Worm (Caenorhabditis elegans) whole organism, L4 larva: ENCODE data around the gene T26G10.3.

Experiments
- T20F7.1 ChIP-seq: fragments of 200-800 bp; sonication (Bioruptor generic); optimal IDR thresholded peaks from 2 replicates; lab custom pipeline; 2018; ENCODE audit warnings: mild to moderate bottlenecking, missing genetic modification characterization, missing compliant biosample characterization
- Y48G9A.11 ChIP-seq: fragments of 200-800 bp; sonication (Bioruptor generic); IDR thresholded peaks from 2 replicates; pipeline ENCODE4 v1.3.6; 2022; ENCODE audit warnings: missing genetic modification reagents, missing genetic modification characterization, missing compliant biosample characterization
- Y75B8A.6 ChIP-seq: fragments of 200-800 bp; sonication (Bioruptor generic); IDR thresholded peaks from 2 replicates; pipeline ENCODE4 v1.3.6; 2022; ENCODE audit warnings: missing genetic modification reagents, missing genetic modification characterization, missing compliant biosample characterization
- aha-1 ChIP-seq: fragments of 150-350 bp; peaks from one replicate; lab custom pipeline; 2014; ENCODE audit warnings: missing biosample characterization, missing genetic modification characterization
- ama-1 ChIP-seq: fragments of 150-350 bp; optimal IDR thresholded peaks from 2 replicates; lab custom pipeline; 2014; ENCODE audit warnings: inconsistent platforms, mixed read lengths
- ceh-28 ChIP-seq: fragments of 150-350 bp; optimal IDR thresholded peaks from 2 replicates; lab custom pipeline; 2014; ENCODE audit warnings: missing biosample characterization, missing genetic modification reagents, missing genetic modification characterization
- ceh-32 ChIP-seq: sonication (generic microtip); optimal IDR thresholded peaks from 2 replicates; lab custom pipeline; 2016; ENCODE audit warnings: mild to moderate bottlenecking, missing genetic modification characterization, missing compliant biosample characterization; ENCODE audit not compliant: poor library complexity
- ceh-82 ChIP-seq: sonication (generic microtip); optimal IDR thresholded peaks from 2 replicates; lab custom pipeline; 2017; ENCODE audit warnings: missing biosample characterization, missing genetic modification characterization
- ces-1 ChIP-seq: fragments of 150-350 bp; sonication (generic microtip); optimal IDR thresholded peaks from 4 replicates; lab custom pipeline; 2014; ENCODE audit warnings: missing biosample characterization, missing genetic modification reagents, missing genetic modification characterization
- ctbp-1 ChIP-seq: fragments of 200-800 bp; sonication (Bioruptor generic); IDR thresholded peaks from 2 replicates; pipeline ENCODE4 v1.3.6; 2022; ENCODE audit warnings: missing genetic modification reagents, missing genetic modification characterization, missing compliant biosample characterization
- daf-12 ChIP-seq: fragments of 150-350 bp; optimal IDR thresholded peaks from 2 replicates; lab custom pipeline; 2014; ENCODE audit warnings: missing biosample characterization, missing genetic modification reagents, missing genetic modification characterization
- daf-16 ChIP-seq, 3 experiments: sonication (generic microtip); optimal IDR thresholded peaks; 2 replicates each; lab custom pipeline; 2016 to 2017; ENCODE audit warnings: missing genetic modification characterization in 3 of 3, missing genetic modification reagents in 3 of 3, mild to moderate bottlenecking in 2 of 3, missing compliant biosample characterization in 2 of 3, missing biosample characterization in 1 of 3, moderate library complexity in 1 of 3
- dmd-6 ChIP-seq: fragments of 200-800 bp; sonication (Bioruptor generic); IDR thresholded peaks from 2 replicates; pipeline ENCODE4 v1.3.6; 2022; ENCODE audit warnings: missing genetic modification reagents, missing genetic modification characterization, missing compliant biosample characterization
- dmd-9 ChIP-seq: fragments of 200-800 bp; sonication (Bioruptor generic); IDR thresholded peaks from 2 replicates; pipeline ENCODE4 v1.3.6; 2022; ENCODE audit warnings: missing genetic modification reagents, missing genetic modification characterization, missing compliant biosample characterization
- dpl-1 ChIP-seq: fragments of 150-350 bp; optimal IDR thresholded peaks from 2 replicates; lab custom pipeline; 2014; ENCODE audit warnings: missing biosample characterization, missing genetic modification reagents, missing genetic modification characterization
- egl-43 ChIP-seq: fragments of 200-800 bp; sonication (Bioruptor generic); IDR thresholded peaks from 2 replicates; pipeline ENCODE4 v1.3.6; 2022; ENCODE audit warnings: missing genetic modification reagents, missing genetic modification characterization, missing compliant biosample characterization
- hif-1 ChIP-seq, 2 experiments: sonication (generic microtip); optimal IDR thresholded peaks; 2 replicates each; lab custom pipeline; 2016 to 2017; ENCODE audit warnings: missing compliant biosample characterization in 2 of 2, missing genetic modification characterization in 2 of 2, missing genetic modification reagents in 2 of 2, missing genotype in 2 of 2, mild to moderate bottlenecking in 1 of 2
- jun-1 ChIP-seq: fragments of 150-350 bp; optimal IDR thresholded peaks from 2 replicates; lab custom pipeline; 2014; ENCODE audit warnings: missing biosample characterization, missing genetic modification reagents, missing genetic modification characterization
- lin-1 ChIP-seq: fragments of 200-800 bp; sonication (Bioruptor generic); IDR thresholded peaks from 2 replicates; pipeline ENCODE4 v1.3.6; 2022; ENCODE audit warnings: missing genetic modification reagents, missing genetic modification characterization, missing compliant biosample characterization
- lin-15B ChIP-seq: fragments of 150-350 bp; sonication (generic microtip); optimal IDR thresholded peaks from 3 replicates; lab custom pipeline; 2014; ENCODE audit warnings: missing biosample characterization, missing genetic modification characterization
- lin-29 ChIP-seq: fragments of 200-800 bp; sonication (Bioruptor generic); IDR thresholded peaks from 2 replicates; pipeline ENCODE4 v1.3.6; 2022; ENCODE audit warnings: missing genetic modification reagents, missing genetic modification characterization, missing compliant biosample characterization
- lin-38 ChIP-seq: fragments of 200-800 bp; sonication (Bioruptor generic); IDR thresholded peaks from 2 replicates; pipeline ENCODE4 v1.3.6; 2022; ENCODE audit warnings: missing genetic modification reagents, missing genetic modification characterization, missing compliant biosample characterization
- lsy-2 ChIP-seq, 2 experiments: fragments of 150-350 bp in 1 of 2; sonication (generic microtip) in 1 of 2; optimal IDR thresholded peaks; 2 replicates each; lab custom pipeline; 2014 to 2017; ENCODE audit warnings: missing biosample characterization in 2 of 2, missing genetic modification characterization in 2 of 2
- mdt-29 ChIP-seq: fragments of 200-800 bp; sonication (Bioruptor generic); IDR thresholded peaks from 2 replicates; pipeline ENCODE4 v1.3.6; 2022; ENCODE audit warnings: missing genetic modification reagents, missing genetic modification characterization, missing compliant biosample characterization
- mep-1 ChIP-seq: fragments of 150-350 bp; sonication (generic microtip); optimal IDR thresholded peaks from 3 replicates; lab custom pipeline; 2014; ENCODE audit warnings: missing biosample characterization, missing genetic modification characterization
- mes-2 ChIP-seq: sonication (generic microtip); optimal IDR thresholded peaks from 2 replicates; lab custom pipeline; 2016; ENCODE audit warnings: missing genotype, mild to moderate bottlenecking, missing genetic modification characterization, missing compliant biosample characterization; ENCODE audit not compliant: poor library complexity, severe bottlenecking
- nhr-10 ChIP-seq: fragments of 150-350 bp; optimal IDR thresholded peaks from 2 replicates; lab custom pipeline; 2014; ENCODE audit warnings: missing biosample characterization, missing genetic modification characterization
- nhr-102 ChIP-seq: sonication (generic microtip); optimal IDR thresholded peaks from 2 replicates; lab custom pipeline; 2016; ENCODE audit warnings: mild to moderate bottlenecking, missing genetic modification characterization, moderate library complexity, missing compliant biosample characterization
- nhr-111 ChIP-seq: fragments of 200-800 bp; sonication (Bioruptor generic); optimal IDR thresholded peaks from 2 replicates; lab custom pipeline; 2018; ENCODE audit warnings: mild to moderate bottlenecking, missing genetic modification characterization, missing compliant biosample characterization
- nhr-237 ChIP-seq: sonication (generic microtip); optimal IDR thresholded peaks from 2 replicates; lab custom pipeline; 2017; ENCODE audit warnings: missing biosample characterization, missing genetic modification characterization
- nhr-25 ChIP-seq: sonication (generic microtip); optimal IDR thresholded peaks from 2 replicates; lab custom pipeline; 2017; ENCODE audit warnings: missing genetic modification characterization, mild to moderate bottlenecking, missing compliant biosample characterization, antibody characterized with exemption, moderate library complexity, borderline replicate concordance; ENCODE audit not compliant: insufficient read depth
- nhr-41 ChIP-seq: fragments of 200-800 bp; sonication (Bioruptor generic); IDR thresholded peaks from 2 replicates; pipeline ENCODE4 v1.3.6; 2022; ENCODE audit warnings: missing genetic modification reagents, missing genetic modification characterization, missing compliant biosample characterization
- nhr-42 ChIP-seq: fragments of 200-800 bp; sonication (Bioruptor generic); IDR thresholded peaks from 2 replicates; pipeline ENCODE4 v1.3.6; 2022; ENCODE audit warnings: missing genetic modification characterization, missing compliant biosample characterization
- nhr-76 ChIP-seq: fragments of 150-350 bp; optimal IDR thresholded peaks from 2 replicates; lab custom pipeline; 2014; ENCODE audit warnings: missing biosample characterization, missing genetic modification characterization
- pha-4 ChIP-seq, 2 experiments: fragments of 150-350 bp in 1 of 2; fragments of 200-800 bp in 1 of 2; sonication (Bioruptor generic) in 1 of 2; IDR thresholded peaks in 1 of 2; optimal IDR thresholded peaks in 1 of 2; 2 replicates each; pipeline versions ENCODE4 v1.3.6 to Lab custom; 2014 to 2022; ENCODE audit warnings: missing genetic modification characterization in 2 of 2, missing genetic modification reagents in 2 of 2, missing biosample characterization in 1 of 2, missing compliant biosample characterization in 1 of 2
- rbr-2 ChIP-seq: sonication (generic microtip); optimal IDR thresholded peaks from 2 replicates; lab custom pipeline; 2016; ENCODE audit warnings: missing genotype, missing genetic modification characterization, missing compliant biosample characterization
- saeg-2 ChIP-seq: fragments of 200-800 bp; sonication (Bioruptor generic); IDR thresholded peaks from 2 replicates; pipeline ENCODE4 v1.3.6; 2022; ENCODE audit warnings: missing genetic modification reagents, missing genetic modification characterization, missing compliant biosample characterization
- sdz-12 ChIP-seq: fragments of 200-800 bp; sonication (Bioruptor generic); optimal IDR thresholded peaks from 2 replicates; lab custom pipeline; 2018; ENCODE audit warnings: mild to moderate bottlenecking, missing genetic modification characterization, missing compliant biosample characterization
- skn-1 ChIP-seq: fragments of 150-350 bp; optimal IDR thresholded peaks from 2 replicates; lab custom pipeline; 2014; ENCODE audit warnings: missing biosample characterization, missing genetic modification characterization
- snpc-1.2 ChIP-seq: fragments of 200-800 bp; sonication (Bioruptor generic); IDR thresholded peaks from 2 replicates; pipeline ENCODE4 v1.3.6; 2022; ENCODE audit warnings: missing genetic modification reagents, missing genetic modification characterization, missing compliant biosample characterization
- spr-1 ChIP-seq: sonication (generic microtip); optimal IDR thresholded peaks from 2 replicates; lab custom pipeline; 2016; ENCODE audit warnings: mild to moderate bottlenecking, missing genetic modification characterization, missing compliant biosample characterization
- unc-62 ChIP-seq, 3 experiments: fragments of 150-350 bp in 1 of 3; sonication (generic microtip); optimal IDR thresholded peaks in 2 of 3; peaks in 1 of 3; 1 replicate in 1 of 3; 2 replicates in 2 of 3; lab custom pipeline; 2014 to 2017; ENCODE audit warnings: missing biosample characterization in 3 of 3, missing genetic modification characterization in 3 of 3, missing genetic modification reagents in 3 of 3, missing genotype in 1 of 3
- zag-1 ChIP-seq: fragments of 150-350 bp; optimal IDR thresholded peaks from 2 replicates; lab custom pipeline; 2014; ENCODE audit warnings: missing biosample characterization, missing genetic modification characterization
- zfp-2 ChIP-seq: sonication (generic microtip); optimal IDR thresholded peaks from 2 replicates; lab custom pipeline; 2016; ENCODE audit warnings: mild to moderate bottlenecking, missing genetic modification characterization, missing compliant biosample characterization
- zfp-3 ChIP-seq: fragments of 200-800 bp; sonication (Bioruptor generic); conservative IDR thresholded peaks from 2 replicates; pipeline ENCODE4 v1.3.6; 2022; ENCODE audit warnings: missing genetic modification reagents, missing genetic modification characterization, missing compliant biosample characterization
- zip-11 ChIP-seq: fragments of 200-800 bp; sonication (Bioruptor generic); IDR thresholded peaks from 2 replicates; pipeline ENCODE4 v1.3.6; 2022; ENCODE audit warnings: missing genetic modification characterization, missing compliant biosample characterization
- zip-2 ChIP-seq: fragments of 150-350 bp; optimal IDR thresholded peaks from 2 replicates; lab custom pipeline; 2014; ENCODE audit warnings: missing biosample characterization, missing genetic modification characterization
- ztf-11 ChIP-seq: fragments of 150-350 bp; optimal IDR thresholded peaks from 2 replicates; lab custom pipeline; 2014; ENCODE audit warnings: missing biosample characterization, missing genetic modification characterization

The T26G10.3 gene

DNA sequence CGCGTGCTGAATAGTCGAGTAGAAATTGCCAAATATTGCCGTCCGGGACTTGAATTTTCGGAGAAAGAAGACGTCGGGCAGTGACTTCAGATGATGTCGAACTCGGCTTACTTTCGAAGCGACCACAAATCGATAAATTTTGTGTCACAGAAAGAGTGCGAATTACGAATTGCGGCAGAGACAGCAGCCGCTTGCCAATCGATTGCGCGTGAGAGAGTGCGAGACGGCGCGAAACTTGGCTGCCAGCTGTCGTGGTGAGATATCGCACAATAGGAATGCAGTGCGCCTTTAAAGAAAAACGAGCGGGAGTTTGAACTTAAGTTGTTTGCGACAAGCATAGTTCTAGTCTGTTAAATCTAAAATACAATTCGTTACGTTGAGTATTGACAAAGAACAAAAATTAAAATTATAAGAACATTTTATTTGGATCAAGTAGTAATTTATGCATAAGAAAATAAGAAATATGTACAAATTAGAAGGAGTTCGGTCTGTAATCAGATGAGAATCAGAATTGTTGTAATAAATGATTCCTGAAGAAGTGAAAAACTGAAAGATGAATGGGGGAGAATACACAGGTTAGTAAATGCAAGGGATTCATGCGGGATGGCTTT lies 30.3 kb upstream of the T26G10.3 start, which contains the start of gene pir-2 (continued):
- TF ChIP-seq aha-1 (tag; lab: Kevin White, UChicago) (peak; percentile 71), dmd-9 (GFP tag; lab: Robert Waterston, UW) (no peak), Y75B8A.6 (GFP tag; lab: Robert Waterston, UW) (no peak), nhr-111 (GFP tag; lab: Kevin White, UChicago) (no peak), zfp-3 (GFP tag; lab: Robert Waterston, UW) (no peak), zag-1 (tag; lab: Kevin White, UChicago) (no peak), zip-11 (GFP tag; lab: Robert Waterston, UW) (no peak), skn-1 (tag; lab: Kevin White, UChicago) (no peak), mes-2 (peak; percentile 92), ceh-82 (tag; lab: Kevin White, UChicago) (no peak), mep-1 (tag; lab: Kevin White, UChicago) (peak; percentile 85), snpc-1.2 (GFP tag; lab: Robert Waterston, UW) (no peak), nhr-42 (GFP tag; lab: Robert Waterston, UW) (0 out of 2 replicates have a peak, but pooled peaks have one; percentile 44), Y48G9A.11 (no peak), nhr-41 (GFP tag; lab: Robert Waterston, UW) (no peak), nhr-237 (tag; lab: Kevin White, UChicago) (no peak), lin-15B (tag; lab: Kevin White, UChicago) (no peak), ctbp-1 (GFP tag; lab: Robert Waterston, UW) (peak; percentile 38; the same call in 1 of the 2 replicates), rbr-2 (peak; percentile 84), daf-12 (tag; lab: Kevin White, UChicago) (no peak), dpl-1 (GFP tag; lab: Kevin White, UChicago) (peak; percentile 93), saeg-2 (GFP tag; lab: Robert Waterston, UW) (no peak), lsy-2 (tag; optimal IDR thresholded peaks at IDR 0.05; lab: Kevin White, UChicago) (peak; percentile 64 to 92), nhr-76 (tag; lab: Kevin White, UChicago) (no peak), ceh-32 (tag; lab: Kevin White, UChicago) (no peak), ztf-11 (no peak), ceh-28 (tag; lab: Kevin White, UChicago) (peak; percentile 89), unc-62 (GFP tag; optimal IDR thresholded peaks at IDR 0.05 in 1 of 2; lab: Kevin White, UChicago) (peak in 1 of 2 experiments; percentile 96), unc-62 (tag; optimal IDR thresholded peaks at IDR 0.05; lab: Kevin White, UChicago) (no peak), dmd-6 (peak; percentile 61), egl-43 (GFP tag; lab: Robert Waterston, UW) (no peak), T20F7.1 (peak; percentile 69), zip-2 (tag; lab: Kevin White, UChicago) (no peak), daf-16 (GFP tag; optimal IDR thresholded peaks at IDR 0.05; lab: Kevin White, UChicago) (no peak), daf-16 (tag; optimal IDR thresholded peaks at IDR 0.05; lab: Kevin White, UChicago) (peak; percentile 21), hif-1 (tag; optimal IDR thresholded peaks at IDR 0.05; lab: Kevin White, UChicago) (peak in 1 of 2 experiments; percentile 54), lin-1 (GFP tag; lab: Robert Waterston, UW) (no peak), nhr-10 (tag; lab: Kevin White, UChicago) (peak; percentile 26), lin-38 (GFP tag; lab: Robert Waterston, UW) (peak; percentile 79), pha-4 (GFP tag; IDR thresholded peaks at IDR 0.05; lab: Robert Waterston, UW) (peak; percentile 38; the same call in 1 of the 2 replicates), pha-4 (tag; optimal IDR thresholded peaks at IDR 0.05; lab: Kevin White, UChicago) (no peak), sdz-12 (GFP tag; lab: Kevin White, UChicago) (no peak), ama-1 (lab: Kevin White, UChicago) (peak; percentile 89), nhr-102 (tag; lab: Kevin White, UChicago) (peak; percentile 26), jun-1 (no peak), spr-1 (tag; lab: Kevin White, UChicago) (no peak), mdt-29 (GFP tag; lab: Robert Waterston, UW) (no peak), nhr-25 (tag; lab: Kevin White, UChicago) (peak; percentile 69), ces-1 (GFP tag; lab: Kevin White, UChicago) (no peak), zfp-2 (tag; lab: Kevin White, UChicago) (peak; percentile 16), lin-29 (GFP tag; lab: Robert Waterston, UW) (no peak)
